Fruit fly (Drosophila melanogaster) Kc167 (cell line): Measurements from ENCODE around the gene Prosbeta2.

Experiments
- Myc ChIP-seq: fragments of >200 bp; optimal IDR thresholded peaks from 2 replicates; lab custom pipeline; 2017; ENCODE audit warnings: missing external identifiers
- Sin3A ChIP-seq: fragments of >200 bp; optimal IDR thresholded peaks from 2 replicates; lab custom pipeline; 2018; ENCODE audit warnings: missing external identifiers
- h ChIP-seq: fragments of >200 bp; optimal IDR thresholded peaks from 3 replicates; lab custom pipeline; 2018; ENCODE audit warnings: missing external identifiers
- psq ChIP-seq: fragments of >200 bp; optimal IDR thresholded peaks from 2 replicates; lab custom pipeline; 2017; ENCODE audit warnings: missing external identifiers
- ttk ChIP-seq: sonication (Bioruptor generic); optimal IDR thresholded peaks from 2 replicates; lab custom pipeline; 2017; ENCODE audit warnings: missing external identifiers

DNA sequence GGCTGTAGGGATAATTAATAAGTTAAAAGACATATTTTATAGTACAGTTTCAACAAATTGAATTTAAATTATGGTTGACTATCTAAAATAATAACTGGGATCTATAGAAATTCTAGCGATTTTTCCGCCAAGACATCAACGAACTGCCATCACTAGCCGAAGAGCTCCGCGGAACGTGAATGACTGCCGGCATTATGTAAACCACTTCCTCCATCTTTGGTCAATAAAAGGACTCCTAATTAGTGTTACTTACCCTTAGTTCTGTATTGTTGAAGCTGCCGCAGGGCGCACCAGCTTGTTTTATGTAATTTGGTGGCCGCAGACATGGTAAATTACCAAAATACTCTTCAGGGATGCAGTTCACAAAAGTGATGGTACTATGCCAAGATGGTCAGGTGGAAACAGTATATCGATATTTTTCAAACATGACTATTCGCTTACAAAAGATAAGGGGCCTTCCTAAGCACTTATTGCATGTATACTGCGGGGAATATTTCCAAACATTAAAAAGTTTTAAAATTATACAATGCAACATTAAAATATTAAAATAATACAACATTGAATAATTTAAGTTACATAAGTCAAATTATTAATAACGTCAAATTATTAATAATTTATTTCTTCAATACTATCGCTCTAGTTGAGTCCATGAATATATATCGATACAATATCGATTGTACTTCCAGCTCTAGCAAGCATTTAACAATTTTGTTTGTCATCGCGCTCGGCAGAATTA lies at the start of gene Prosbeta2, which contains the start of gene mRpL39:
- TF ChIP-seq psq (lab: Kevin White, UChicago) (no peak), Sin3A (lab: Kevin White, UChicago) (no peak), ttk (lab: Kevin White, UChicago) (no peak), Myc (lab: Kevin White, UChicago) (no peak), h (lab: Kevin White, UChicago) (no peak)
